Worm (Caenorhabditis elegans) whole organism, L2 larva: ENCODE data around the gene gei-6.

Source experiments
- C34F6.9 ChIP-seq: fragments of 150-350 bp; optimal IDR thresholded peaks from 2 replicates; lab custom pipeline; 2014; ENCODE audit warnings: missing biosample characterization, missing genetic modification characterization
- ceh-16 ChIP-seq: fragments of 150-350 bp; optimal IDR thresholded peaks from 2 replicates; lab custom pipeline; 2014; ENCODE audit warnings: missing biosample characterization, missing genetic modification characterization
- lin-11 ChIP-seq: fragments of 150-350 bp; sonication (generic microtip); optimal IDR thresholded peaks from 2 replicates; lab custom pipeline; 2014; ENCODE audit warnings: missing biosample characterization, missing genetic modification characterization, inconsistent platforms, mixed read lengths
- lin-39 ChIP-seq: fragments of 150-350 bp; optimal IDR thresholded peaks from 2 replicates; lab custom pipeline; 2014; ENCODE audit warnings: missing biosample characterization, missing genetic modification reagents, missing genetic modification characterization
- nhr-23 ChIP-seq: fragments of 150-350 bp; optimal IDR thresholded peaks from 2 replicates; lab custom pipeline; 2014; ENCODE audit warnings: missing biosample characterization, missing genetic modification reagents, missing genetic modification characterization
- sem-4 ChIP-seq: fragments of 150-350 bp; optimal IDR thresholded peaks from 2 replicates; lab custom pipeline; 2014; ENCODE audit warnings: missing biosample characterization, missing genetic modification reagents, missing genetic modification characterization
- ztf-11 ChIP-seq: sonication (generic microtip); optimal IDR thresholded peaks from 2 replicates; lab custom pipeline; 2017; ENCODE audit warnings: missing biosample characterization, missing genetic modification characterization

DNA sequence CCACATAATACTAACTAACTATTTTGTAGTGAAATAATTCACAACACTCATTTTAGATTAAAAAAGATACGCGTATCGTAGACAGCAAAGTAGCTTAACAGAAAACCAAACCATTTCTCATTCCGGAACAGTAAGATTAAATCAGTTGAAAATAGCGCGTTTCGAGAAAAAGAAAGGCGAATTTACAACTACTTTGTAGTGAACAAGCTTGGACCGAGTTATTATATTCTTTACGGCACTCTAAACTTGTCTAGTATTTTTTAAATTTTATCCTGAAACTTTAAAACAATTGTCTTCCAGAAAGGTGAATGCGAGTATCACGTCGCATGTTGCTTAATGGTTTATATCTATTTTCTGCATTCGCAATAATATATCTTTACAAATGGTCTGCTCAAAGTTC, 48.4 kb upstream of the gei-6 start, which contains the start of gene C13A2.4:
- no peak for TF ChIP-seq ztf-11 (tag; lab: Kevin White, UChicago)
- no peak for TF ChIP-seq lin-11 (tag; lab: Kevin White, UChicago)
- TF ChIP-seq lin-39 (tag; lab: Kevin White, UChicago), result no peak
- TF ChIP-seq ceh-16 (tag; lab: Kevin White, UChicago), result no peak
- no peak for TF ChIP-seq sem-4 (tag; lab: Kevin White, UChicago)
- TF ChIP-seq C34F6.9 (tag; lab: Kevin White, UChicago), result no peak
- no peak for TF ChIP-seq nhr-23 (tag; lab: Kevin White, UChicago)
